Fruit fly (Drosophila melanogaster): ENCODE data around the gene Catsup.
A peak's percentile ranks its signal among the peaks of the same experiment; 100 is the strongest.

Catsup gene

dm6 chr2L:19069548-19070145, 28.0 kb downstream of the Catsup start, which contains the start of gene CG10702:
TSS of gene CG10702 (minus strand) at chr2L:19069851.
- no peak for TF ChIP-seq dl (GFP tag; optimal IDR thresholded peaks at IDR 0.05; ENCODE audit: insufficient read depth in 1 of 2, partially characterized antibody in 2 of 2)
- TF ChIP-seq woc (GFP tag; optimal IDR thresholded peaks at IDR 0.05), result peak; percentile 45

DNA sequence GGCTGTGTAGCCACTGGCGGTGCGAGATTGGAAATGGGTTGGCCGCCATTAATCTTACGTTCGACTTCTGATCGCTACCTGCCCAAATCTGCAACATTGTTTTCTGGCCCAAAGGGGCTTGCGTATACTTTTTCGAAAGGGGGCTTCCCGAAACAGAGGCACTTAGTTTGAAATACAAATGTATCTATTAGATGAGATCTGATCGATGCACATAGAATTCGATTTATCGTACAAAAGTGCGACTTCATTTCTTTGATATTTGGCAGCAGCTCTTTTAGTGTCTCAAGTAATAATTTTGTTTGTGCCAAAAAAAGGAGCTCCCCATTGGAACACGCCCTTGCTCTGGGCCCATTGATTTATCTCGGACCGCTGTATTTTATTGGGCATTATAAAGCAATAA, 30.1 kb downstream of the Catsup start:
- TF ChIP-seq ey (GFP tag; optimal IDR thresholded peaks at IDR 0.05) (peak; percentile 29), CG9705 (GFP tag; optimal IDR thresholded peaks at IDR 0.05) (no peak), Dfd (GFP tag; optimal IDR thresholded peaks at IDR 0.05) (no peak), HLH106 (tag; optimal IDR thresholded peaks at IDR 0.05) (peak; percentile 62), GATAd (GFP tag; optimal IDR thresholded peaks at IDR 0.05) (no peak), Rel (GFP tag; optimal IDR thresholded peaks at IDR 0.05) (no peak), Rel (tag; optimal IDR thresholded peaks at IDR 0.05) (no peak), br (GFP tag; optimal IDR thresholded peaks at IDR 0.05) (peak; percentile 29), Vsx2 (GFP tag; optimal IDR thresholded peaks at IDR 0.05; ENCODE audit: partially characterized antibody) (no peak), CrebA (GFP tag; optimal IDR thresholded peaks at IDR 0.05; ENCODE audit: borderline replicate concordance) (no peak), Myc (optimal IDR thresholded peaks at IDR 0.05) (no peak), woc (GFP tag; optimal IDR thresholded peaks at IDR 0.05) (peak; percentile 73), h (GFP tag; optimal IDR thresholded peaks at IDR 0.05) (peak; percentile 42), fru (GFP tag; optimal IDR thresholded peaks at IDR 0.05) (peak; percentile 31), tai (GFP tag; optimal IDR thresholded peaks at IDR 0.05) (no peak), foxo (GFP tag; optimal IDR thresholded peaks at IDR 0.05) (peak in 1 of 2 experiments; percentile 39), usp (GFP tag; optimal IDR thresholded peaks at IDR 0.05) (no peak), OdsH (GFP tag; optimal IDR thresholded peaks at IDR 0.05) (peak; percentile 12), dmrt93B (GFP tag; optimal IDR thresholded peaks at IDR 0.05) (peak; percentile 14)

dm6 chr2L:19074099-19074828, 32.6 kb downstream of the Catsup start, which contains the start of gene CG17572:
TSS of gene CG17572 (minus strand) at chr2L:19074149.
- TF ChIP-seq HLH106 (tag; optimal IDR thresholded peaks at IDR 0.05) (no peak), foxo (GFP tag; optimal IDR thresholded peaks at IDR 0.05) (no peak), rgr (GFP tag; optimal IDR thresholded peaks at IDR 0.05) (no peak), brk (GFP tag; optimal IDR thresholded peaks at IDR 0.05) (no peak), fru (GFP tag; optimal IDR thresholded peaks at IDR 0.05) (no peak), CG9705 (GFP tag; optimal IDR thresholded peaks at IDR 0.05) (no peak)

dm6 chr2L:19078928-19079327, 37.3 kb downstream of the Catsup start, which contains the start of gene CG10700:
TSS of gene CG10700 (minus strand) at chr2L:19079028.
- TF ChIP-seq Sp1 (GFP tag; optimal IDR thresholded peaks at IDR 0.05) (no peak), br (GFP tag; optimal IDR thresholded peaks at IDR 0.05) (no peak)

dm6 chr2L:19079742-19080141, 38.1 kb downstream of the Catsup start:
- TF ChIP-seq tai (GFP tag; optimal IDR thresholded peaks at IDR 0.05) (no peak), foxo (GFP tag; optimal IDR thresholded peaks at IDR 0.05) (no peak), ey (GFP tag; optimal IDR thresholded peaks at IDR 0.05) (no peak), N (GFP tag; optimal IDR thresholded peaks at IDR 0.05) (no peak), dsf (GFP tag; optimal IDR thresholded peaks at IDR 0.05; ENCODE audit: borderline replicate concordance) (no peak), GATAd (GFP tag; optimal IDR thresholded peaks at IDR 0.05) (no peak), jim (GFP tag; optimal IDR thresholded peaks at IDR 0.05) (no peak), Dif (GFP tag; optimal IDR thresholded peaks at IDR 0.05; ENCODE audit: partially characterized antibody) (no peak), dl (GFP tag; optimal IDR thresholded peaks at IDR 0.05; ENCODE audit: insufficient read depth in 1 of 2, partially characterized antibody in 2 of 2) (no peak), CG9705 (GFP tag; optimal IDR thresholded peaks at IDR 0.05) (no peak), lola (GFP tag; optimal IDR thresholded peaks at IDR 0.05) (no peak), sage (GFP tag; optimal IDR thresholded peaks at IDR 0.05) (no peak), CG32264 (GFP tag; optimal IDR thresholded peaks at IDR 0.05) (no peak), psq (GFP tag; optimal IDR thresholded peaks at IDR 0.05) (no peak)
